Fruit fly (Drosophila melanogaster): ENCODE data around the gene Col4a1.

- TF ChIP-seq CG8478 (optimal IDR thresholded peaks at IDR 0.05) (no peak), CTCF (optimal IDR thresholded peaks at IDR 0.05) (no peak)
Measured at dm6 chr2L:4995010-4995836, 34.2 kb upstream of the Col4a1 start.

All from S2 (cell line).